Worm (Caenorhabditis elegans) whole organism, young adult: ENCODE measurements around the gene rrf-3.

Experiments used
- D2030.7 ChIP-seq: fragments of 200-800 bp; sonication (Bioruptor generic); IDR thresholded peaks from 2 replicates; pipeline ENCODE4 v1.3.6; 2022; ENCODE audit warnings: missing genetic modification reagents, missing genetic modification characterization, missing compliant biosample characterization
- F39B2.1 ChIP-seq: fragments of 200-800 bp; sonication (Bioruptor generic); IDR thresholded peaks from 2 replicates; pipeline ENCODE4 v1.3.6; 2022; ENCODE audit warnings: missing genetic modification reagents, missing genetic modification characterization, missing compliant biosample characterization
- F57C9.4 ChIP-seq: sonication (generic microtip); optimal IDR thresholded peaks from 2 replicates; lab custom pipeline; 2017; ENCODE audit warnings: mild to moderate bottlenecking, missing genetic modification characterization, missing compliant biosample characterization
- K11D2.4 ChIP-seq: fragments of 200-800 bp; sonication (Bioruptor generic); IDR thresholded peaks from 2 replicates; pipeline ENCODE4 v1.3.6; 2022; ENCODE audit warnings: missing genetic modification reagents, missing genetic modification characterization, missing compliant biosample characterization
- Y53F4B.3 ChIP-seq: fragments of 200-800 bp; sonication (Bioruptor generic); IDR thresholded peaks from 2 replicates; pipeline ENCODE4 v1.3.6; 2022; ENCODE audit warnings: missing genetic modification reagents, missing genetic modification characterization, missing compliant biosample characterization
- Y79H2A.3 ChIP-seq: fragments of 200-800 bp; sonication (Bioruptor generic); conservative IDR thresholded peaks from 2 replicates; pipeline ENCODE4 v1.3.6; 2022; ENCODE audit warnings: missing genetic modification reagents, missing genetic modification characterization, missing compliant biosample characterization
- Y95B8A.8 ChIP-seq: fragments of 200-800 bp; sonication (Bioruptor generic); IDR thresholded peaks from 2 replicates; pipeline ENCODE4 v1.3.6; 2022; ENCODE audit warnings: missing genetic modification reagents, missing genetic modification characterization, missing compliant biosample characterization
- atf-7 ChIP-seq: sonication (generic microtip); optimal IDR thresholded peaks from 2 replicates; lab custom pipeline; 2017; ENCODE audit warnings: mild to moderate bottlenecking, missing genetic modification characterization, missing compliant biosample characterization
- athp-1 ChIP-seq: sonication (generic microtip); optimal IDR thresholded peaks from 2 replicates; lab custom pipeline; 2017; ENCODE audit warnings: mild to moderate bottlenecking, missing genetic modification characterization, missing compliant biosample characterization
- attf-6 ChIP-seq: fragments of 200-800 bp; sonication (Bioruptor generic); IDR thresholded peaks from 2 replicates; pipeline ENCODE4 v1.3.6; 2022; ENCODE audit warnings: missing genetic modification reagents, missing genetic modification characterization, missing compliant biosample characterization
- bed-2 ChIP-seq: fragments of 200-800 bp; sonication (Bioruptor generic); IDR thresholded peaks from 2 replicates; pipeline ENCODE4 v1.3.6; 2022; ENCODE audit warnings: missing genetic modification reagents, missing genetic modification characterization, missing compliant biosample characterization
- ceh-58 ChIP-seq: fragments of 200-800 bp; sonication (Bioruptor generic); IDR thresholded peaks from 2 replicates; pipeline ENCODE4 v1.3.6; 2022; ENCODE audit warnings: missing genetic modification characterization, missing compliant biosample characterization
- dox-1 ChIP-seq: fragments of 200-800 bp; sonication (Bioruptor generic); IDR thresholded peaks from 2 replicates; pipeline ENCODE4 v1.3.6; 2022; ENCODE audit warnings: missing genetic modification reagents, missing genetic modification characterization, missing compliant biosample characterization
- dpl-1 ChIP-seq: fragments of 150-350 bp; optimal IDR thresholded peaks from 2 replicates; lab custom pipeline; 2014; ENCODE audit warnings: missing biosample characterization, missing genetic modification reagents, missing genetic modification characterization
- efl-1 ChIP-seq: fragments of 150-350 bp; optimal IDR thresholded peaks from 2 replicates; lab custom pipeline; 2014; ENCODE audit warnings: missing biosample characterization, missing genetic modification reagents, missing genetic modification characterization
- egrh-3 ChIP-seq: fragments of 200-800 bp; sonication (Bioruptor generic); IDR thresholded peaks from 2 replicates; pipeline ENCODE4 v1.3.6; 2022; ENCODE audit warnings: missing genetic modification reagents, missing genetic modification characterization, missing compliant biosample characterization
- ekl-4 ChIP-seq: fragments of 200-800 bp; sonication (Bioruptor generic); IDR thresholded peaks from 2 replicates; pipeline ENCODE4 v1.3.6; 2022; ENCODE audit warnings: missing genetic modification reagents, missing genetic modification characterization, missing compliant biosample characterization
- him-1 ChIP-seq: sonication (generic microtip); optimal IDR thresholded peaks from 2 replicates; lab custom pipeline; 2016; ENCODE audit warnings: missing genotype, missing genetic modification reagents, missing genetic modification characterization, missing compliant biosample characterization
- hrde-1 ChIP-seq: sonication (generic microtip); optimal IDR thresholded peaks from 2 replicates; lab custom pipeline; 2016; ENCODE audit warnings: missing genetic modification characterization, mild to moderate bottlenecking, missing compliant biosample characterization, moderate library complexity, missing genotype, missing genetic modification reagents, borderline replicate concordance
- hsf-1 ChIP-seq: fragments of 200-800 bp; sonication (Bioruptor generic); IDR thresholded peaks from 2 replicates; pipeline ENCODE4 v1.3.6; 2022; ENCODE audit warnings: missing genetic modification reagents, missing genetic modification characterization, missing compliant biosample characterization
- lin-26 ChIP-seq: fragments of 200-800 bp; sonication (Bioruptor generic); IDR thresholded peaks from 2 replicates; pipeline ENCODE4 v1.3.6; 2022; ENCODE audit warnings: missing genetic modification reagents, missing genetic modification characterization, missing compliant biosample characterization
- madf-3 ChIP-seq: fragments of 200-800 bp; sonication (Bioruptor generic); IDR thresholded peaks from 2 replicates; pipeline ENCODE4 v1.3.6; 2022; ENCODE audit warnings: missing genetic modification reagents, missing genetic modification characterization, missing compliant biosample characterization
- mcd-1 ChIP-seq: fragments of 200-800 bp; sonication (Bioruptor generic); IDR thresholded peaks from 2 replicates; pipeline ENCODE4 v1.3.6; 2022; ENCODE audit warnings: missing genetic modification reagents, missing genetic modification characterization, missing compliant biosample characterization
- nhr-80 ChIP-seq: sonication (generic microtip); optimal IDR thresholded peaks from 2 replicates; lab custom pipeline; 2016; ENCODE audit warnings: missing genetic modification characterization, missing compliant biosample characterization
- pha-4 ChIP-seq: fragments of 150-350 bp; sonication (generic microtip); optimal IDR thresholded peaks from 2 replicates; lab custom pipeline; 2014; ENCODE audit warnings: missing biosample characterization, missing genetic modification reagents, missing genetic modification characterization
- snpc-1.3 ChIP-seq: sonication (generic microtip); optimal IDR thresholded peaks from 2 replicates; lab custom pipeline; 2017; ENCODE audit warnings: missing genetic modification characterization, mild to moderate bottlenecking, missing compliant biosample characterization, antibody characterized with exemption, moderate library complexity, missing genotype, missing genetic modification reagents; ENCODE audit not compliant: insufficient read depth
- snpc-3.4 ChIP-seq: sonication (generic microtip); optimal IDR thresholded peaks from 2 replicates; lab custom pipeline; 2017; ENCODE audit warnings: missing genetic modification characterization, mild to moderate bottlenecking, missing compliant biosample characterization, antibody characterized with exemption, moderate library complexity, missing genotype, missing genetic modification reagents
- snpc-4 ChIP-seq, 5 experiments: fragments of 150-350 bp in 1 of 5; sonication (generic microtip) in 4 of 5; optimal IDR thresholded peaks; 2 replicates each; lab custom pipeline; 2014 to 2018; ENCODE audit warnings: missing genetic modification characterization in 5 of 5, missing biosample characterization in 3 of 5, antibody characterized with exemption in 2 of 5, mild to moderate bottlenecking in 2 of 5, missing compliant biosample characterization in 2 of 5, missing genotype in 2 of 5, moderate library complexity in 2 of 5, missing genetic modification reagents in 1 of 5
- tbp1 ChIP-seq: fragments of 200-800 bp; sonication (Bioruptor generic); optimal IDR thresholded peaks from 2 replicates; lab custom pipeline; 2018; ENCODE audit warnings: mild to moderate bottlenecking, missing genetic modification characterization, missing compliant biosample characterization
- tbx-9 ChIP-seq: sonication (generic microtip); optimal IDR thresholded peaks from 2 replicates; lab custom pipeline; 2016; ENCODE audit warnings: borderline replicate concordance, missing genetic modification characterization, inconsistent platforms, missing compliant biosample characterization
- tlf-1 ChIP-seq: fragments of 200-800 bp; sonication (Bioruptor generic); optimal IDR thresholded peaks from 2 replicates; lab custom pipeline; 2018; ENCODE audit warnings: mild to moderate bottlenecking, missing genetic modification characterization, missing compliant biosample characterization
- unc-130 ChIP-seq: sonication (generic microtip); optimal IDR thresholded peaks from 2 replicates; lab custom pipeline; 2016; ENCODE audit warnings: missing genetic modification reagents, missing genetic modification characterization, missing compliant biosample characterization
- zfh-2 ChIP-seq: fragments of 200-800 bp; sonication (Bioruptor generic); conservative IDR thresholded peaks from 2 replicates; pipeline ENCODE4 v1.3.6; 2022; ENCODE audit warnings: missing genetic modification reagents, missing genetic modification characterization, missing compliant biosample characterization
- ztf-18 ChIP-seq: sonication (generic microtip); optimal IDR thresholded peaks from 2 replicates; lab custom pipeline; 2016; ENCODE audit warnings: missing genotype, mild to moderate bottlenecking, missing genetic modification characterization, missing compliant biosample characterization
- ztf-25 ChIP-seq: fragments of 200-800 bp; sonication (Bioruptor generic); IDR thresholded peaks from 2 replicates; pipeline ENCODE4 v1.3.6; 2022; ENCODE audit warnings: missing genetic modification reagents, missing genetic modification characterization, missing compliant biosample characterization
- ztf-3 ChIP-seq: fragments of 200-800 bp; sonication (Bioruptor generic); optimal IDR thresholded peaks from 2 replicates; lab custom pipeline; 2018; ENCODE audit warnings: mild to moderate bottlenecking, missing genetic modification characterization, missing compliant biosample characterization

rrf-3 gene

ce11 chrII:8144543-8144942 lies 17.7 kb upstream of the rrf-3 start, which contains the start of gene F10B5.2 (continued):
- no peak for TF ChIP-seq Y95B8A.8
- peak; percentile 37 for TF ChIP-seq hrde-1 (tag; lab: Kevin White, UChicago)
- peak; percentile 58; the same call in 1 of the 2 replicates for TF ChIP-seq ekl-4 (GFP tag; lab: Robert Waterston, UW)
- peak; percentile 42; the same call in 1 of the 2 replicates for TF ChIP-seq attf-6 (GFP tag; lab: Robert Waterston, UW)
- 0 out of 2 replicates have a peak, but pooled peaks have one; percentile 29 for TF ChIP-seq ztf-25
- no peak for TF ChIP-seq ceh-58
- TF ChIP-seq mcd-1 (GFP tag; lab: Robert Waterston, UW): no peak
- TF ChIP-seq atf-7 (tag; lab: Kevin White, UChicago): peak; percentile 7
- TF ChIP-seq D2030.7 (GFP tag; lab: Robert Waterston, UW): peak; percentile 38
- no peak for TF ChIP-seq tbp1 (GFP tag; lab: Kevin White, UChicago)
- peak; percentile 44 for TF ChIP-seq him-1 (tag; lab: Kevin White, UChicago)
- peak; percentile 3 for TF ChIP-seq dpl-1 (GFP tag; lab: Kevin White, UChicago)
- no peak for TF ChIP-seq egrh-3 (GFP tag; lab: Robert Waterston, UW)
- TF ChIP-seq ztf-3 (GFP tag; lab: Kevin White, UChicago): no peak
- TF ChIP-seq athp-1: peak; percentile 8

DNA sequence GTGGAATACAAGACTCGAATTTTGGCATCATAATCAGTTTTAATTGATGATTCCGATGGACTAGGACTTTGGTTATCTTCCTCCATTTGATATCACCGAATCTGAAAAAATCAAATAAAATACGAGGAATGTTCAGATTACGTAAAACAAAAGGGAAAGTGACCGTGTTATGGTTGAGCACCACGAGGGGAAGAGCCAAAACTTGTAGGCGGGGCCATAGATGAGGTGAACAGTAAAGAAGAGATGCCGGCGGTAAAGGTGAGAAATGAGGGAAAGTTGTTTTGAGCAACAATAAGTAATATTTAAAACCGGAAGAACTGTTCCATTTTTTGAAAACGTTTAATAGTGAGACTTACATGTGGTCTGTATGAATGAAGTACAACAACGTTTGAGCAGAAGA lies 12.3 kb upstream of the rrf-3 start, which contains the start of gene F10B5.3:
TSS of gene F10B5.3 (minus strand) at position 101 of the 400 bp plus-strand sequence.
- TF ChIP-seq tbx-9 (tag; lab: Kevin White, UChicago) (no peak), zfh-2 (no peak), snpc-3.4 (no peak), madf-3 (GFP tag; lab: Robert Waterston, UW) (no peak), pha-4 (tag; lab: Kevin White, UChicago) (no peak), F57C9.4 (tag; lab: Kevin White, UChicago) (no peak), snpc-4 (GFP tag; optimal IDR thresholded peaks at IDR 0.05; lab: Kevin White, UChicago) (no peak), snpc-4 (tag; optimal IDR thresholded peaks at IDR 0.05; lab: Kevin White, UChicago) (no peak), ztf-18 (tag; lab: Kevin White, UChicago) (no peak), snpc-1.3 (tag; lab: Kevin White, UChicago) (no peak), Y79H2A.3 (GFP tag; lab: Robert Waterston, UW) (no peak), dox-1 (no peak), bed-2 (GFP tag; lab: Robert Waterston, UW) (no peak), efl-1 (GFP tag; lab: Kevin White, UChicago) (no peak), nhr-80 (tag; lab: Kevin White, UChicago) (no peak), hsf-1 (GFP tag; lab: Robert Waterston, UW) (no peak), lin-26 (GFP tag; lab: Robert Waterston, UW) (no peak), mcd-1 (GFP tag; lab: Robert Waterston, UW) (no peak), Y53F4B.3 (GFP tag; lab: Robert Waterston, UW) (no peak), unc-130 (GFP tag; lab: Kevin White, UChicago) (no peak), K11D2.4 (no peak)

- TF ChIP-seq tlf-1 (GFP tag; lab: Kevin White, UChicago): no peak
- TF ChIP-seq F39B2.1 (GFP tag; lab: Robert Waterston, UW): no peak
These were observed 9.4 kb upstream of the rrf-3 start for ce11 chrII:8152711-8153325.
